Worm (Caenorhabditis elegans) whole organism, L4/young adult: ENCODE results near the gene igcm-3.

Experiments used
- W03F9.2 ChIP-seq: fragments of 150-350 bp; optimal IDR thresholded peaks from 2 replicates; lab custom pipeline; 2014; ENCODE audit warnings: missing biosample characterization, missing genetic modification characterization
- him-1 ChIP-seq: sonication (generic microtip); optimal IDR thresholded peaks from 2 replicates; lab custom pipeline; 2016; ENCODE audit warnings: missing genotype, missing genetic modification reagents, missing genetic modification characterization, missing compliant biosample characterization

DNA sequence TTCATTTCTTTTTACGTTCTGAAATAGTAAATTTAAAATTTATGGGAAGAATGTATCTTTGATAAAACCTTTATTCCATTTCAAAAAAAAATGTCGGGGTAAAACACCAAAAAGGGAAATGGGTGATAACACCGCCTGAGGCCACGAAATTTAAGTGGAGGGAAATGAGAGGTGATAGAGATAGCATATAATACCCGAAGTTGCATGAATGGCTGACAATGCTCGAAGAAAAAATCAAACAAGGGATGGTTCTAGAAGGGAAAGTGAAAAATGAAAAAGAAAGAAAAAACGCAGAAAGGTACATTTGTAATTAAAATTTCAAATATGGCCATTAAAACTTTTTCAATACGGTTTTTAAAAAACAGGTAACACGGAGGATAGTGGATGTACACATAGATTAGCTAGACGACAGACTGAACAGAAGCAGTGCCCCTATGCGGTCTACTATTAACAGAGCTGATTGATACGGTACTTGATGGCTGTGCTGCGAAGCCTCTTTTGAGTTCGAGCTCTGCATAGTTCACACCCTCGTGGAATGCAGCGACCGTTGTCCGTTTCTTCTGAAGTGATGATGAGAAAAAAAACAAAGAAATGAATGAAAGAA lies 7.4 kb downstream of the igcm-3 start:
- TF ChIP-seq him-1 (tag; lab: Kevin White, UChicago) (no peak), W03F9.2 (no peak)
